Fruit fly (Drosophila melanogaster) S2 (cell line): ENCODE results near the gene CG7208.

Source experiments
- CG8478 ChIP-seq: fragments of >200 bp; optimal IDR thresholded peaks from 2 replicates; lab custom pipeline; 2018
- CTCF ChIP-seq, 2 experiments: fragments of >200 bp; optimal IDR thresholded peaks; 2 replicates each; lab custom pipeline; 2018

- TF ChIP-seq CG8478 (lab: Kevin White, UChicago) (no peak), CTCF (optimal IDR thresholded peaks at IDR 0.05; lab: Kevin White, UChicago) (no peak)
Observed at dm6 chr3R:18164052-18164722, 21.3 kb downstream of the CG7208 start, which contains the start of the genes CG7218 and Cbp20.
